Fruit fly (Drosophila melanogaster): ENCODE results near the gene mtTFB1.

- TF ChIP-seq CG10669 (GFP tag; optimal IDR thresholded peaks at IDR 0.05) (no peak), CG8119 (GFP tag; IDR thresholded peaks at IDR 0.05) (no peak), CG11902 (GFP tag; optimal IDR thresholded peaks at IDR 0.05) (no peak), spab (GFP tag; optimal IDR thresholded peaks at IDR 0.05) (no peak), CG31627 (GFP tag; optimal IDR thresholded peaks at IDR 0.05) (no peak), topi (GFP tag; optimal IDR thresholded peaks at IDR 0.05) (no peak), OdsH (GFP tag; optimal IDR thresholded peaks at IDR 0.05) (no peak), CG6792 (GFP tag; optimal IDR thresholded peaks at IDR 0.05) (no peak), svp (GFP tag) (no peak), CG16779 (tag; optimal IDR thresholded peaks at IDR 0.05) (no peak), fkh (GFP tag; optimal IDR thresholded peaks at IDR 0.05) (no peak), CG1621 (tag; optimal IDR thresholded peaks at IDR 0.05) (no peak), CG8632 (GFP tag; optimal IDR thresholded peaks at IDR 0.05) (no peak), fd59A (GFP tag; optimal IDR thresholded peaks at IDR 0.05) (no peak)
Observed at dm6 chr3L:11699163-11699562, 9.6 kb upstream of the mtTFB1 start, which contains the start of gene Dnai2.
